Worm (Caenorhabditis elegans) whole organism, young adult: ENCODE data around the gene nid-1.
A peak's percentile ranks its signal among the peaks of the same experiment; 100 is the strongest.

Source experiments
- B0035.1 ChIP-seq: sonication (generic microtip); optimal IDR thresholded peaks from 2 replicates; lab custom pipeline; 2016; ENCODE audit warnings: missing genetic modification characterization, mild to moderate bottlenecking, missing compliant biosample characterization, missing genotype, missing genetic modification reagents
- B0261.1 ChIP-seq: sonication (generic microtip); optimal IDR thresholded peaks from 2 replicates; lab custom pipeline; 2016; ENCODE audit warnings: mild to moderate bottlenecking, missing genetic modification characterization, moderate library complexity, missing compliant biosample characterization
- C06A6.2 ChIP-seq: fragments of 200-800 bp; sonication (Bioruptor generic); conservative IDR thresholded peaks from 2 replicates; pipeline ENCODE4 v1.3.6; 2022; ENCODE audit warnings: missing genetic modification characterization, missing compliant biosample characterization
- D2030.7 ChIP-seq: fragments of 200-800 bp; sonication (Bioruptor generic); IDR thresholded peaks from 2 replicates; pipeline ENCODE4 v1.3.6; 2022; ENCODE audit warnings: missing genetic modification reagents, missing genetic modification characterization, missing compliant biosample characterization
- F10E7.11 ChIP-seq: sonication (generic microtip); optimal IDR thresholded peaks from 2 replicates; lab custom pipeline; 2017; ENCODE audit warnings: mild to moderate bottlenecking, missing genetic modification characterization, moderate library complexity, missing compliant biosample characterization
- F33H1.4 ChIP-seq: fragments of 200-800 bp; sonication (Bioruptor generic); IDR thresholded peaks from 2 replicates; pipeline ENCODE4 v1.3.6; 2022; ENCODE audit warnings: missing genetic modification reagents, missing genetic modification characterization, missing compliant biosample characterization
- F49E8.2 ChIP-seq: sonication (generic microtip); optimal IDR thresholded peaks from 3 replicates; lab custom pipeline; 2017; ENCODE audit warnings: missing genetic modification characterization, mild to moderate bottlenecking, missing compliant biosample characterization, antibody characterized with exemption, moderate library complexity; ENCODE audit not compliant: insufficient read depth
- F52B5.7 ChIP-seq: sonication (generic microtip); optimal IDR thresholded peaks from 2 replicates; lab custom pipeline; 2016; ENCODE audit warnings: mild to moderate bottlenecking, missing genetic modification characterization, missing compliant biosample characterization
- F55B11.4 ChIP-seq: sonication (generic microtip); optimal IDR thresholded peaks from 2 replicates; lab custom pipeline; 2016; ENCODE audit warnings: missing compliant biosample characterization, missing genetic modification characterization, borderline replicate concordance; ENCODE audit not compliant: insufficient read depth
- K11D2.4 ChIP-seq: fragments of 200-800 bp; sonication (Bioruptor generic); IDR thresholded peaks from 2 replicates; pipeline ENCODE4 v1.3.6; 2022; ENCODE audit warnings: missing genetic modification reagents, missing genetic modification characterization, missing compliant biosample characterization
- T07F8.4 ChIP-seq: sonication (generic microtip); optimal IDR thresholded peaks from 2 replicates; lab custom pipeline; 2016; ENCODE audit warnings: mild to moderate bottlenecking, missing genetic modification characterization, moderate library complexity, missing compliant biosample characterization
- Y56A3A.18 ChIP-seq: fragments of 200-800 bp; sonication (Bioruptor generic); IDR thresholded peaks from 2 replicates; pipeline ENCODE4 v1.3.6; 2022; ENCODE audit warnings: missing genetic modification reagents, missing genetic modification characterization, missing compliant biosample characterization
- Y79H2A.3 ChIP-seq: fragments of 200-800 bp; sonication (Bioruptor generic); conservative IDR thresholded peaks from 2 replicates; pipeline ENCODE4 v1.3.6; 2022; ENCODE audit warnings: missing genetic modification reagents, missing genetic modification characterization, missing compliant biosample characterization
- athp-1 ChIP-seq: sonication (generic microtip); optimal IDR thresholded peaks from 2 replicates; lab custom pipeline; 2017; ENCODE audit warnings: mild to moderate bottlenecking, missing genetic modification characterization, missing compliant biosample characterization
- attf-6 ChIP-seq: fragments of 200-800 bp; sonication (Bioruptor generic); IDR thresholded peaks from 2 replicates; pipeline ENCODE4 v1.3.6; 2022; ENCODE audit warnings: missing genetic modification reagents, missing genetic modification characterization, missing compliant biosample characterization
- bed-1 ChIP-seq: fragments of 200-800 bp; sonication (Bioruptor generic); IDR thresholded peaks from 2 replicates; pipeline ENCODE4 v1.3.6; 2022; ENCODE audit warnings: missing genetic modification reagents, missing genetic modification characterization, missing compliant biosample characterization
- bed-2 ChIP-seq: fragments of 200-800 bp; sonication (Bioruptor generic); IDR thresholded peaks from 2 replicates; pipeline ENCODE4 v1.3.6; 2022; ENCODE audit warnings: missing genetic modification reagents, missing genetic modification characterization, missing compliant biosample characterization
- cebp-1 ChIP-seq, 2 experiments: fragments of 200-800 bp in 1 of 2; sonication (Bioruptor generic) in 1 of 2; sonication (generic microtip) in 1 of 2; IDR thresholded peaks in 1 of 2; optimal IDR thresholded peaks in 1 of 2; 2 replicates each; pipeline versions ENCODE4 v1.3.6 to Lab custom; 2017 to 2022; ENCODE audit warnings: missing compliant biosample characterization in 2 of 2, missing genetic modification characterization in 2 of 2, mild to moderate bottlenecking in 1 of 2, missing genetic modification reagents in 1 of 2, moderate library complexity in 1 of 2
- cebp-2 ChIP-seq: fragments of 200-800 bp; sonication (Bioruptor generic); IDR thresholded peaks from 2 replicates; pipeline ENCODE4 v1.3.6; 2022; ENCODE audit warnings: missing genetic modification characterization, missing compliant biosample characterization
- ceh-91 ChIP-seq: fragments of 200-800 bp; sonication (Bioruptor generic); IDR thresholded peaks from 2 replicates; pipeline ENCODE4 v1.3.6; 2022; ENCODE audit warnings: missing genetic modification reagents, missing genetic modification characterization, missing compliant biosample characterization
- die-1 ChIP-seq: sonication (generic microtip); optimal IDR thresholded peaks from 2 replicates; lab custom pipeline; 2016; ENCODE audit warnings: missing genotype, mild to moderate bottlenecking, missing genetic modification characterization, missing compliant biosample characterization
- dox-1 ChIP-seq: fragments of 200-800 bp; sonication (Bioruptor generic); IDR thresholded peaks from 2 replicates; pipeline ENCODE4 v1.3.6; 2022; ENCODE audit warnings: missing genetic modification reagents, missing genetic modification characterization, missing compliant biosample characterization
- dpl-1 ChIP-seq: fragments of 150-350 bp; optimal IDR thresholded peaks from 2 replicates; lab custom pipeline; 2014; ENCODE audit warnings: missing biosample characterization, missing genetic modification reagents, missing genetic modification characterization
- efl-1 ChIP-seq: fragments of 150-350 bp; optimal IDR thresholded peaks from 2 replicates; lab custom pipeline; 2014; ENCODE audit warnings: missing biosample characterization, missing genetic modification reagents, missing genetic modification characterization
- egl-44 ChIP-seq: fragments of 200-800 bp; sonication (Bioruptor generic); IDR thresholded peaks from 2 replicates; pipeline ENCODE4 v1.3.6; 2022; ENCODE audit warnings: missing genetic modification reagents, missing genetic modification characterization, missing compliant biosample characterization
- egrh-3 ChIP-seq: fragments of 200-800 bp; sonication (Bioruptor generic); IDR thresholded peaks from 2 replicates; pipeline ENCODE4 v1.3.6; 2022; ENCODE audit warnings: missing genetic modification reagents, missing genetic modification characterization, missing compliant biosample characterization
- ekl-4 ChIP-seq: fragments of 200-800 bp; sonication (Bioruptor generic); IDR thresholded peaks from 2 replicates; pipeline ENCODE4 v1.3.6; 2022; ENCODE audit warnings: missing genetic modification reagents, missing genetic modification characterization, missing compliant biosample characterization
- him-1 ChIP-seq: sonication (generic microtip); optimal IDR thresholded peaks from 2 replicates; lab custom pipeline; 2016; ENCODE audit warnings: missing genotype, missing genetic modification reagents, missing genetic modification characterization, missing compliant biosample characterization
- hlh-12 ChIP-seq: sonication (generic microtip); optimal IDR thresholded peaks from 2 replicates; lab custom pipeline; 2016; ENCODE audit warnings: missing genetic modification characterization, missing compliant biosample characterization
- hlh-26 ChIP-seq: fragments of 200-800 bp; sonication (Bioruptor generic); conservative IDR thresholded peaks from 2 replicates; pipeline ENCODE4 v1.3.6; 2022; ENCODE audit warnings: missing genetic modification reagents, missing genetic modification characterization, missing compliant biosample characterization
- hsf-1 ChIP-seq: fragments of 200-800 bp; sonication (Bioruptor generic); IDR thresholded peaks from 2 replicates; pipeline ENCODE4 v1.3.6; 2022; ENCODE audit warnings: missing genetic modification reagents, missing genetic modification characterization, missing compliant biosample characterization
- let-526 ChIP-seq: fragments of 200-800 bp; sonication (Bioruptor generic); IDR thresholded peaks from 2 replicates; pipeline ENCODE4 v1.3.6; 2022; ENCODE audit warnings: missing genetic modification reagents, missing genetic modification characterization, missing compliant biosample characterization
- let-607 ChIP-seq, 2 experiments: fragments of 200-800 bp in 1 of 2; sonication (Bioruptor generic) in 1 of 2; sonication (generic microtip) in 1 of 2; optimal IDR thresholded peaks; 2 replicates each; lab custom pipeline; 2016 to 2018; ENCODE audit warnings: mild to moderate bottlenecking in 2 of 2, missing compliant biosample characterization in 2 of 2, missing genetic modification characterization in 2 of 2, moderate library complexity in 2 of 2, missing genotype in 1 of 2
- madf-3 ChIP-seq: fragments of 200-800 bp; sonication (Bioruptor generic); IDR thresholded peaks from 2 replicates; pipeline ENCODE4 v1.3.6; 2022; ENCODE audit warnings: missing genetic modification reagents, missing genetic modification characterization, missing compliant biosample characterization
- mxl-1 ChIP-seq: sonication (generic microtip); optimal IDR thresholded peaks from 2 replicates; lab custom pipeline; 2016; ENCODE audit warnings: missing genetic modification characterization, missing compliant biosample characterization
- nfyb-1 ChIP-seq: fragments of 200-800 bp; sonication (Bioruptor generic); IDR thresholded peaks from 2 replicates; pipeline ENCODE4 v1.3.6; 2022; ENCODE audit warnings: missing genetic modification reagents, missing genetic modification characterization, missing compliant biosample characterization
- nhr-90 ChIP-seq: sonication (generic microtip); optimal IDR thresholded peaks from 2 replicates; lab custom pipeline; 2016; ENCODE audit warnings: missing genotype, mild to moderate bottlenecking, missing genetic modification characterization, missing compliant biosample characterization
- pbrm-1 ChIP-seq: fragments of 200-800 bp; sonication (Bioruptor generic); IDR thresholded peaks from 2 replicates; pipeline ENCODE4 v1.3.6; 2022; ENCODE audit warnings: missing genetic modification reagents, missing genetic modification characterization, missing compliant biosample characterization
- rcor-1 ChIP-seq: fragments of 200-800 bp; sonication (Bioruptor generic); IDR thresholded peaks from 2 replicates; pipeline ENCODE4 v1.3.6; 2022; ENCODE audit warnings: missing genetic modification reagents, missing genetic modification characterization, missing compliant biosample characterization
- repo-1 ChIP-seq: sonication (generic microtip); optimal IDR thresholded peaks from 2 replicates; lab custom pipeline; 2017; ENCODE audit warnings: mild to moderate bottlenecking, missing genetic modification characterization, missing compliant biosample characterization
- sdz-38 ChIP-seq: sonication (generic microtip); optimal IDR thresholded peaks from 2 replicates; lab custom pipeline; 2016; ENCODE audit warnings: missing genotype, missing genetic modification characterization, missing compliant biosample characterization
- sea-2 ChIP-seq: fragments of 200-800 bp; sonication (Bioruptor generic); IDR thresholded peaks from 2 replicates; pipeline ENCODE4 v1.3.6; 2022; ENCODE audit warnings: missing genetic modification characterization, missing compliant biosample characterization
- snpc-3.4 ChIP-seq: sonication (generic microtip); optimal IDR thresholded peaks from 2 replicates; lab custom pipeline; 2017; ENCODE audit warnings: missing genetic modification characterization, mild to moderate bottlenecking, missing compliant biosample characterization, antibody characterized with exemption, moderate library complexity, missing genotype, missing genetic modification reagents
- somi-1 ChIP-seq: fragments of 200-800 bp; sonication (Bioruptor generic); optimal IDR thresholded peaks from 2 replicates; lab custom pipeline; 2018; ENCODE audit warnings: mild to moderate bottlenecking, missing genetic modification characterization, missing compliant biosample characterization
- tbp1 ChIP-seq: fragments of 200-800 bp; sonication (Bioruptor generic); optimal IDR thresholded peaks from 2 replicates; lab custom pipeline; 2018; ENCODE audit warnings: mild to moderate bottlenecking, missing genetic modification characterization, missing compliant biosample characterization
- unc-130 ChIP-seq: sonication (generic microtip); optimal IDR thresholded peaks from 2 replicates; lab custom pipeline; 2016; ENCODE audit warnings: missing genetic modification reagents, missing genetic modification characterization, missing compliant biosample characterization
- ztf-18 ChIP-seq: sonication (generic microtip); optimal IDR thresholded peaks from 2 replicates; lab custom pipeline; 2016; ENCODE audit warnings: missing genotype, mild to moderate bottlenecking, missing genetic modification characterization, missing compliant biosample characterization
- ztf-26 ChIP-seq: sonication (generic microtip); optimal IDR thresholded peaks from 2 replicates; lab custom pipeline; 2017; ENCODE audit warnings: missing genetic modification characterization, missing compliant biosample characterization

nid-1 gene

ce11 chrV:12869948-12870347 is 40.0 kb upstream of the nid-1 start, which contains the start of gene T07F10.3 (continued):
- TF ChIP-seq egrh-3 (GFP tag; lab: Robert Waterston, UW) (peak; percentile 25; the same call in 1 of the 2 replicates), him-1 (tag; lab: Kevin White, UChicago) (peak; percentile 67), unc-130 (GFP tag; lab: Kevin White, UChicago) (peak; percentile 95), athp-1 (peak; percentile 80), efl-1 (GFP tag; lab: Kevin White, UChicago) (peak; percentile 82), rcor-1 (GFP tag; lab: Robert Waterston, UW) (peak; percentile 79), tbp1 (GFP tag; lab: Kevin White, UChicago) (peak; percentile 48), bed-2 (GFP tag; lab: Robert Waterston, UW) (peak; percentile 92), B0261.1 (tag; lab: Kevin White, UChicago) (peak; percentile 23), F49E8.2 (tag; lab: Kevin White, UChicago) (no peak), bed-1 (GFP tag; lab: Robert Waterston, UW) (no peak), B0035.1 (peak; percentile 50), K11D2.4 (GFP tag; lab: Robert Waterston, UW) (peak; percentile 78), C06A6.2 (GFP tag; lab: Robert Waterston, UW) (0 out of 2 replicates have a peak, but pooled peaks have one; percentile 19), Y56A3A.18 (no peak), D2030.7 (GFP tag; lab: Robert Waterston, UW) (peak; percentile 39; the same call in 1 of the 2 replicates), cebp-1 (GFP tag; IDR thresholded peaks at IDR 0.05; lab: Robert Waterston, UW) (0 out of 2 replicates have a peak, but pooled peaks have one; percentile 15), cebp-1 (tag; optimal IDR thresholded peaks at IDR 0.05; lab: Kevin White, UChicago) (peak; percentile 49), nhr-90 (tag; lab: Kevin White, UChicago) (no peak), hlh-26 (GFP tag; lab: Robert Waterston, UW) (no peak), attf-6 (GFP tag; lab: Robert Waterston, UW) (no peak), pbrm-1 (GFP tag; lab: Robert Waterston, UW) (peak; percentile 76), mxl-1 (tag; lab: Kevin White, UChicago) (no peak), somi-1 (no peak), dox-1 (GFP tag; lab: Robert Waterston, UW) (peak; percentile 90), sea-2 (GFP tag; lab: Robert Waterston, UW) (peak; percentile 76; the same call in 1 of the 2 replicates), Y79H2A.3 (GFP tag; lab: Robert Waterston, UW) (no peak), egl-44 (GFP tag; lab: Robert Waterston, UW) (no peak), dpl-1 (GFP tag; lab: Kevin White, UChicago) (peak; percentile 74), T07F8.4 (tag; lab: Kevin White, UChicago) (peak; percentile 56), F55B11.4 (no peak), cebp-2 (no peak), ceh-91 (peak; percentile 48; the same call in 1 of the 2 replicates), snpc-3.4 (tag; lab: Kevin White, UChicago) (peak; percentile 56), ztf-26 (tag; lab: Kevin White, UChicago) (no peak), let-526 (GFP tag; lab: Robert Waterston, UW) (peak; percentile 84), repo-1 (tag; lab: Kevin White, UChicago) (no peak), F10E7.11 (tag; lab: Kevin White, UChicago) (peak; percentile 76), nfyb-1 (GFP tag; lab: Robert Waterston, UW) (0 out of 2 replicates have a peak, but pooled peaks have one; percentile 60), F52B5.7 (tag; lab: Kevin White, UChicago) (peak; percentile 59), sdz-38 (tag; lab: Kevin White, UChicago) (no peak), let-607 (tag; optimal IDR thresholded peaks at IDR 0.05; lab: Kevin White, UChicago) (peak in 1 of 2 experiments; percentile 82), die-1 (tag; lab: Kevin White, UChicago) (no peak), hlh-12 (peak; percentile 9), ztf-18 (tag; lab: Kevin White, UChicago) (no peak), hsf-1 (GFP tag; lab: Robert Waterston, UW) (no peak), madf-3 (GFP tag; lab: Robert Waterston, UW) (peak; percentile 90), F33H1.4 (peak; percentile 63), ekl-4 (peak; percentile 80)
